Worm (Caenorhabditis elegans) whole organism, L4 larva: ENCODE data around the gene srx-125.

Experiments used
- mdl-1 ChIP-seq, 2 experiments: fragments of 150-350 bp in 1 of 2; sonication (generic microtip) in 1 of 2; optimal IDR thresholded peaks; 2 replicates each; lab custom pipeline; 2014 to 2017; ENCODE audit warnings: missing biosample characterization in 2 of 2, missing genetic modification characterization in 2 of 2
- nhr-41 ChIP-seq: fragments of 200-800 bp; sonication (Bioruptor generic); IDR thresholded peaks from 2 replicates; pipeline ENCODE4 v1.3.6; 2022; ENCODE audit warnings: missing genetic modification reagents, missing genetic modification characterization, missing compliant biosample characterization

- TF ChIP-seq mdl-1 (tag; optimal IDR thresholded peaks at IDR 0.05; lab: Kevin White, UChicago) (no peak), nhr-41 (no peak)
Measured at ce11 chrV:13327463-13327862, 39.7 kb upstream of the srx-125 start, which contains the start of gene str-37.
